Fruit fly (Drosophila melanogaster) whole organism, pupa: Measurements from ENCODE around the gene CG6503.

Experiments used
- CG12605 ChIP-seq: fragments of 200-800 bp; sonication (Bioruptor generic); IDR thresholded peaks from 2 replicates; pipeline ENCODE4 v1.3.6; 2022; ENCODE audit warnings: missing biosample characterization, missing genetic modification characterization
- CG14655 ChIP-seq: fragments of 200-800 bp; sonication (Bioruptor generic); optimal IDR thresholded peaks from 3 replicates; lab custom pipeline; 2017; ENCODE audit warnings: mild to moderate bottlenecking, missing biosample characterization, missing genetic modification reagents, missing genetic modification characterization
- CG15710 ChIP-seq: fragments of 200-800 bp; sonication (Bioruptor generic); optimal IDR thresholded peaks from 2 replicates; lab custom pipeline; 2018; ENCODE audit warnings: missing biosample characterization, mild to moderate bottlenecking, missing genetic modification characterization, moderate library complexity
- CG32121 ChIP-seq: fragments of 200-800 bp; sonication (Bioruptor generic); IDR thresholded peaks from 2 replicates; pipeline ENCODE4 v1.3.6; 2022; ENCODE audit warnings: missing biosample characterization, missing genetic modification characterization
- CG4496 ChIP-seq: fragments of 200-800 bp; sonication (Bioruptor generic); IDR thresholded peaks from 3 replicates; pipeline ENCODE4 v1.3.6; 2022; ENCODE audit warnings: missing biosample characterization, missing genetic modification characterization
- CG8159 ChIP-seq: fragments of 200-800 bp; sonication (Bioruptor generic); optimal IDR thresholded peaks from 3 replicates; lab custom pipeline; 2018; ENCODE audit warnings: missing biosample characterization, mild to moderate bottlenecking, missing genetic modification characterization, moderate library complexity
- CG9948 ChIP-seq: fragments of 200-800 bp; sonication (Bioruptor generic); optimal IDR thresholded peaks from 2 replicates; lab custom pipeline; 2018; ENCODE audit warnings: missing biosample characterization, mild to moderate bottlenecking, missing genetic modification characterization, moderate library complexity
- Ets98B ChIP-seq: fragments of 200-800 bp; sonication (Bioruptor generic); IDR thresholded peaks from 2 replicates; pipeline ENCODE4 v1.3.6; 2022; ENCODE audit warnings: missing biosample characterization, missing genetic modification characterization
- Pif1A ChIP-seq: fragments of 200-800 bp; sonication (Bioruptor generic); optimal IDR thresholded peaks from 3 replicates; lab custom pipeline; 2016; ENCODE audit warnings: missing biosample characterization, missing genetic modification characterization
- Pif1B ChIP-seq: fragments of 200-800 bp; sonication (Bioruptor generic); optimal IDR thresholded peaks from 3 replicates; lab custom pipeline; 2016; ENCODE audit warnings: missing biosample characterization, missing genetic modification characterization
- fd96Ca ChIP-seq: fragments of 200-800 bp; sonication (Bioruptor generic); IDR thresholded peaks from 3 replicates; pipeline ENCODE4 v1.3.6; 2022; ENCODE audit warnings: missing biosample characterization, missing genetic modification characterization
- rn ChIP-seq: fragments of 200-800 bp; sonication (Bioruptor generic); IDR thresholded peaks from 2 replicates; pipeline ENCODE4 v1.3.6; 2022; ENCODE audit warnings: missing biosample characterization, missing genetic modification characterization

DNA sequence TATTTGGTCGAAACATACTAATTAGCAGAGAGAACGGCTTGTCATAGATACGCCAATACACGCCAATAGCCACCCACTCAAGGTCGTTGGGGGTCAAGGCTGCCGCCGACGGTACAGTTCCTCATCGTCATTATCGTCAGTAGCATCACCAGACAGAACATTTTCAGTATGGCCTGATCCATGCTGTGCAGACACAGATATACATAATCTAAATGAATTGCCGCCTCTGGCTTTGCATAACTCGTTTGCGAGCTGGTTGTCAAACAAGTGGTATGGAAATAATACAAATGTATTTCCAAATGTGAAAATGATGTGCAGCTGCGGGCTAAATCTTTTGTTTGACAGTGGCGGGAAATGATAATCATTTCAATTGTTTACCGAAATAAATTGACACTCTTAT, 38.2 kb upstream of the CG6503 start:
- TF ChIP-seq fd96Ca (GFP tag; lab: Robert Waterston, UW) (no peak), CG14655 (GFP tag; lab: Kevin White, UChicago) (no peak), rn (GFP tag; lab: Robert Waterston, UW) (no peak), CG4496 (GFP tag; lab: Robert Waterston, UW) (no peak), Ets98B (no peak), CG32121 (GFP tag; lab: Robert Waterston, UW) (no peak), CG12605 (GFP tag; lab: Robert Waterston, UW) (no peak), CG15710 (no peak), CG8159 (tag; lab: Kevin White, UChicago) (no peak), Pif1A (no peak), CG9948 (tag; lab: Kevin White, UChicago) (no peak), Pif1B (GFP tag; lab: Kevin White, UChicago) (no peak)
